Worm (Caenorhabditis elegans): ENCODE data around the gene T04C9.1.

The T04C9.1 gene

ce11 chrIII:5951589-5952378 is 41.2 kb upstream of the T04C9.1 start:
- TF ChIP-seq aha-1 (tag): peak; percentile 15
- TF ChIP-seq nhr-77 (tag; optimal IDR thresholded peaks at IDR 0.05): no peak
- TF ChIP-seq dmd-6 (GFP tag; IDR thresholded peaks at IDR 0.05): no peak
- 0 out of 2 replicates have a peak, but pooled peaks have one; percentile 31 for TF ChIP-seq lim-7 (GFP tag; IDR thresholded peaks at IDR 0.05)
- TF ChIP-seq Y105C5A.15 (GFP tag; IDR thresholded peaks at IDR 0.05): 0 out of 2 replicates have a peak, but pooled peaks have one; percentile 7
- no peak for TF ChIP-seq snpc-4 (tag; optimal IDR thresholded peaks at IDR 0.05)
- TF ChIP-seq unc-62 (GFP tag; optimal IDR thresholded peaks at IDR 0.05 in 1 of 2): peak in 1 of 2 experiments; percentile 68
- no peak for TF ChIP-seq unc-62 (tag; optimal IDR thresholded peaks at IDR 0.05)
- peak in 1 of 2 experiments; percentile 42 for TF ChIP-seq mdl-1 (tag; optimal IDR thresholded peaks at IDR 0.05)
- TF ChIP-seq nhr-10 (tag; optimal IDR thresholded peaks at IDR 0.05): peak; percentile 25
- TF ChIP-seq nhr-25 (tag; optimal IDR thresholded peaks at IDR 0.05; ENCODE audit: borderline replicate concordance, insufficient read depth): peak; percentile 12
- TF ChIP-seq nhr-111 (GFP tag; optimal IDR thresholded peaks at IDR 0.05): no peak
- no peak for TF ChIP-seq lin-1 (GFP tag; IDR thresholded peaks at IDR 0.05)
- peak; percentile 15 for TF ChIP-seq mep-1 (tag; optimal IDR thresholded peaks at IDR 0.05)
- TF ChIP-seq fos-1 (tag; optimal IDR thresholded peaks at IDR 0.05): no peak
- TF ChIP-seq nhr-42 (GFP tag; IDR thresholded peaks at IDR 0.05): peak; percentile 28; the same call in 1 of the 2 replicates
- TF ChIP-seq hlh-30 (tag; optimal IDR thresholded peaks at IDR 0.05; ENCODE audit: insufficient read depth): peak; percentile 88
- no peak for TF ChIP-seq ceh-28 (tag; optimal IDR thresholded peaks at IDR 0.05)
- no peak for TF ChIP-seq Y48G9A.11 (GFP tag; IDR thresholded peaks at IDR 0.05)

- TF ChIP-seq Y5F2A.4 (GFP tag; optimal IDR thresholded peaks at IDR 0.05) (peak; percentile 6), Y48G9A.11 (GFP tag; IDR thresholded peaks at IDR 0.05) (no peak), nhr-28 (tag; optimal IDR thresholded peaks at IDR 0.05) (no peak), F10B5.3 (tag; optimal IDR thresholded peaks at IDR 0.05) (peak; percentile 12), mxl-3 (GFP tag; optimal IDR thresholded peaks at IDR 0.05) (no peak), ceh-62 (tag; optimal IDR thresholded peaks at IDR 0.05) (no peak), egl-43 (GFP tag; IDR thresholded peaks at IDR 0.05) (peak; percentile 59; the same call in 1 of the 2 replicates), nhr-77 (tag; optimal IDR thresholded peaks at IDR 0.05) (peak; percentile 17), jun-1 (tag; optimal IDR thresholded peaks at IDR 0.05) (no peak), nhr-102 (tag; optimal IDR thresholded peaks at IDR 0.05) (peak; percentile 75), arid-1 (GFP tag; conservative IDR thresholded peaks at IDR 0.05) (peak; percentile 47; the same call in 1 of the 2 replicates), ceh-82 (tag; optimal IDR thresholded peaks at IDR 0.05) (no peak), cey-2 (tag; optimal IDR thresholded peaks at IDR 0.05; ENCODE audit: borderline replicate concordance, insufficient read depth) (no peak), T20F7.1 (GFP tag; optimal IDR thresholded peaks at IDR 0.05) (peak; percentile 12), egl-27 (tag; optimal IDR thresholded peaks at IDR 0.05) (no peak), zag-1 (tag; optimal IDR thresholded peaks at IDR 0.05) (no peak), lin-1 (GFP tag; IDR thresholded peaks at IDR 0.05) (0 out of 2 replicates have a peak, but pooled peaks have one; percentile 18), zip-2 (tag; optimal IDR thresholded peaks at IDR 0.05) (no peak), nhr-237 (tag; optimal IDR thresholded peaks at IDR 0.05) (no peak), ZK337.2 (GFP tag; IDR thresholded peaks at IDR 0.05) (no peak), gei-8 (GFP tag; optimal IDR thresholded peaks at IDR 0.05) (peak; percentile 2), madf-5 (GFP tag; IDR thresholded peaks at IDR 0.05) (no peak), nhr-76 (tag; optimal IDR thresholded peaks at IDR 0.05) (no peak), dmd-8 (GFP tag; IDR thresholded peaks at IDR 0.05) (no peak), mdt-29 (GFP tag; IDR thresholded peaks at IDR 0.05) (no peak), nhr-42 (GFP tag; IDR thresholded peaks at IDR 0.05) (no peak), ceh-32 (tag; optimal IDR thresholded peaks at IDR 0.05; ENCODE audit: poor library complexity) (no peak), lin-39 (tag; optimal IDR thresholded peaks at IDR 0.05) (no peak), hif-1 (tag; optimal IDR thresholded peaks at IDR 0.05) (peak in 1 of 2 experiments; percentile 13), ceh-28 (tag; optimal IDR thresholded peaks at IDR 0.05) (no peak), mxl-2 (GFP tag; conservative IDR thresholded peaks at IDR 0.05) (0 out of 2 replicates have a peak, but pooled peaks have one; percentile 5), lir-3 (tag; optimal IDR thresholded peaks at IDR 0.05) (no peak)
Observed at ce11 chrIII:5953041-5953912, 39.7 kb upstream of the T04C9.1 start.

All from whole organism, L4 larva.